Fruit fly (Drosophila melanogaster): ENCODE measurements around the gene CG13731.
A peak's percentile ranks its signal among the peaks of the same experiment; 100 is the strongest.

CG13731 gene

dm6 chr3L:17407073-17407472 lies 18.3 kb upstream of the CG13731 start:
- TF ChIP-seq vvl (GFP tag; IDR thresholded peaks at IDR 0.05) (peak; percentile 61; the same call in 1 of the 2 replicates), Hr78 (GFP tag; optimal IDR thresholded peaks at IDR 0.05) (no peak), CG2199 (GFP tag; IDR thresholded peaks at IDR 0.05) (peak; percentile 54; the same call in 1 of the 3 replicates), pnt (GFP tag; optimal IDR thresholded peaks at IDR 0.05) (no peak), CG11247 (GFP tag; IDR thresholded peaks at IDR 0.05) (peak; percentile 79), Atf-2 (GFP tag; optimal IDR thresholded peaks at IDR 0.05) (no peak), CG1602 (GFP tag; optimal IDR thresholded peaks at IDR 0.05) (no peak), CG10431 (GFP tag; optimal IDR thresholded peaks at IDR 0.05) (no peak), Xrp1 (GFP tag; IDR thresholded peaks at IDR 0.05) (no peak), amos (GFP tag; IDR thresholded peaks at IDR 0.05; ENCODE audit: partially characterized antibody) (peak; percentile 59), CTCF (GFP tag; optimal IDR thresholded peaks at IDR 0.05) (peak; percentile 76), CG18619 (GFP tag; optimal IDR thresholded peaks at IDR 0.05) (no peak), abd-A (tag; optimal IDR thresholded peaks at IDR 0.05) (peak; percentile 7), fd96Cb (tag; optimal IDR thresholded peaks at IDR 0.05) (no peak), sens (GFP tag) (peak; percentile 52), ranshi (GFP tag; IDR thresholded peaks at IDR 0.05) (no peak), nmo (GFP tag; optimal IDR thresholded peaks at IDR 0.05) (no peak), CG15269 (tag; optimal IDR thresholded peaks at IDR 0.05) (no peak), Sox100B (GFP tag; optimal IDR thresholded peaks at IDR 0.05) (no peak), Bgb (GFP tag; IDR thresholded peaks at IDR 0.05; ENCODE audit: partially characterized antibody) (peak; percentile 37; the same call in 1 of the 2 replicates), CoRest (tag; optimal IDR thresholded peaks at IDR 0.05) (peak; percentile 3), Atf3 (GFP tag; optimal IDR thresholded peaks at IDR 0.05) (no peak), stwl (tag; optimal IDR thresholded peaks at IDR 0.05) (peak; percentile 63), CG18262 (tag; optimal IDR thresholded peaks at IDR 0.05) (no peak), aop (GFP tag; IDR thresholded peaks at IDR 0.05) (no peak), toy (GFP tag; IDR thresholded peaks at IDR 0.05) (no peak), cg (GFP tag; optimal IDR thresholded peaks at IDR 0.05) (no peak), knrl (GFP tag; IDR thresholded peaks at IDR 0.05; ENCODE audit: partially characterized antibody) (peak; percentile 40; the same call in 2 of the 3 replicates), Dfd (GFP tag; optimal IDR thresholded peaks at IDR 0.05) (no peak), trem (tag; optimal IDR thresholded peaks at IDR 0.05) (peak; percentile 18), CG17361 (GFP tag; IDR thresholded peaks at IDR 0.05) (no peak), ssp (GFP tag; IDR thresholded peaks at IDR 0.05) (no peak), E2f1 (GFP tag; IDR thresholded peaks at IDR 0.05) (no peak)

- TF ChIP-seq Fer3 (tag; optimal IDR thresholded peaks at IDR 0.05) (peak; percentile 18), Med (GFP tag) (peak; percentile 77), Gug (GFP tag; IDR thresholded peaks at IDR 0.05) (peak; percentile 37; the same call in 1 of the 4 replicates), lab (GFP tag; optimal IDR thresholded peaks at IDR 0.05) (peak; percentile 42), schlank (tag; optimal IDR thresholded peaks at IDR 0.05) (no peak), croc (GFP tag; conservative IDR thresholded peaks at IDR 0.05) (no peak), Sox100B (GFP tag; optimal IDR thresholded peaks at IDR 0.05) (peak; percentile 34), otp (GFP tag; IDR thresholded peaks at IDR 0.05) (no peak), pros (GFP tag; optimal IDR thresholded peaks at IDR 0.05) (no peak), Mes4 (GFP tag; optimal IDR thresholded peaks at IDR 0.05) (no peak), lilli (GFP tag; optimal IDR thresholded peaks at IDR 0.05) (peak; percentile 17), CG8281 (tag; optimal IDR thresholded peaks at IDR 0.05) (no peak), gro (GFP tag; optimal IDR thresholded peaks at IDR 0.05) (no peak), sens-2 (GFP tag; IDR thresholded peaks at IDR 0.05) (no peak), Deaf1 (tag; optimal IDR thresholded peaks at IDR 0.05) (no peak), pfk (GFP tag; optimal IDR thresholded peaks at IDR 0.05) (no peak), Sry-β (GFP tag; optimal IDR thresholded peaks at IDR 0.05) (no peak), amos (GFP tag; IDR thresholded peaks at IDR 0.05; ENCODE audit: partially characterized antibody) (no peak), CG18599 (GFP tag; optimal IDR thresholded peaks at IDR 0.05) (no peak), toy (GFP tag; IDR thresholded peaks at IDR 0.05) (no peak), CG1024 (GFP tag; IDR thresholded peaks at IDR 0.05) (no peak), CG3995 (GFP tag; optimal IDR thresholded peaks at IDR 0.05) (no peak), nmo (GFP tag; optimal IDR thresholded peaks at IDR 0.05) (peak; percentile 56), Bgb (GFP tag; IDR thresholded peaks at IDR 0.05; ENCODE audit: partially characterized antibody) (no peak)
These were observed 15.9 kb upstream of the CG13731 start for dm6 chr3L:17404646-17405045.
